Fruit fly (Drosophila melanogaster) whole organism, embryonic: ENCODE results near the gene Vav.

Experiments
- Atf3 ChIP-seq: fragments of 200-800 bp; sonication (Bioruptor generic); optimal IDR thresholded peaks from 3 replicates; lab custom pipeline; 2016; ENCODE audit warnings: missing biosample characterization, missing genetic modification characterization
- Awh ChIP-seq: fragments of 200-800 bp; sonication (Bioruptor generic); IDR thresholded peaks from 2 replicates; pipeline ENCODE4, ENCODE4 v1.3.6; 2022; ENCODE audit warnings: missing biosample characterization, missing genetic modification characterization
- Blimp-1 ChIP-seq: fragments of 200-800 bp; sonication (Bioruptor generic); optimal IDR thresholded peaks from 3 replicates; lab custom pipeline; 2018; ENCODE audit warnings: missing biosample characterization, missing genetic modification characterization, mild to moderate bottlenecking, moderate library complexity, missing genetic modification reagents
- CG10274 ChIP-seq: fragments of 200-800 bp; sonication (Bioruptor generic); optimal IDR thresholded peaks from 3 replicates; lab custom pipeline; 2017; ENCODE audit warnings: missing biosample characterization, mild to moderate bottlenecking, missing genetic modification characterization
- CG10959 ChIP-seq: fragments of 200-800 bp; sonication (Bioruptor generic); IDR thresholded peaks from 2 replicates; pipeline ENCODE4 v1.3.6; 2022; ENCODE audit warnings: missing biosample characterization, missing genetic modification characterization
- CG11723 ChIP-seq: fragments of 200-800 bp; sonication (Bioruptor generic); optimal IDR thresholded peaks from 2 replicates; lab custom pipeline; 2017; ENCODE audit warnings: missing biosample characterization, mild to moderate bottlenecking, missing genetic modification characterization
- CG14014 ChIP-seq: fragments of 200-800 bp; sonication (Bioruptor generic); IDR thresholded peaks from 2 replicates; pipeline ENCODE4 v1.3.6; 2022; ENCODE audit warnings: missing biosample characterization, missing genetic modification characterization
- CG16863 ChIP-seq: fragments of 200-800 bp; sonication (Bioruptor generic); optimal IDR thresholded peaks from 3 replicates; lab custom pipeline; 2016; ENCODE audit warnings: missing biosample characterization, missing genetic modification characterization
- CG17385 ChIP-seq: fragments of 200-800 bp; sonication (Bioruptor generic); optimal IDR thresholded peaks from 3 replicates; lab custom pipeline; 2018; ENCODE audit warnings: missing biosample characterization, mild to moderate bottlenecking, missing genetic modification characterization
- CG2889 ChIP-seq: fragments of 200-800 bp; sonication (Bioruptor generic); IDR thresholded peaks from 3 replicates; pipeline ENCODE4 v1.3.6; 2022; ENCODE audit warnings: missing biosample characterization, missing genetic modification characterization
- CG3163 ChIP-seq: fragments of 200-800 bp; sonication (Bioruptor generic); optimal IDR thresholded peaks from 3 replicates; lab custom pipeline; 2016; ENCODE audit warnings: missing biosample characterization, missing genetic modification characterization
- CG3995 ChIP-seq: fragments of 200-800 bp; sonication (Bioruptor generic); optimal IDR thresholded peaks from 3 replicates; lab custom pipeline; 2016; ENCODE audit warnings: missing biosample characterization, missing genetic modification characterization
- CG4707 ChIP-seq: fragments of 200-800 bp; sonication (Bioruptor generic); optimal IDR thresholded peaks from 2 replicates; lab custom pipeline; 2018; ENCODE audit warnings: missing biosample characterization, mild to moderate bottlenecking, missing genetic modification characterization, moderate library complexity
- CG4820 ChIP-seq: fragments of 200-800 bp; sonication (Bioruptor generic); optimal IDR thresholded peaks from 3 replicates; lab custom pipeline; 2016; ENCODE audit warnings: missing biosample characterization, missing genetic modification characterization
- CG7928 ChIP-seq: fragments of 200-800 bp; sonication (Bioruptor generic); optimal IDR thresholded peaks from 2 replicates; lab custom pipeline; 2017; ENCODE audit warnings: missing biosample characterization, mild to moderate bottlenecking, missing genetic modification characterization
- CG7987 ChIP-seq: fragments of 200-800 bp; sonication (Bioruptor generic); optimal IDR thresholded peaks from 2 replicates; lab custom pipeline; 2018; ENCODE audit warnings: missing biosample characterization, mild to moderate bottlenecking, missing genetic modification characterization, moderate library complexity
- CG8290 ChIP-seq, 3 experiments: fragments of 200-800 bp; sonication (Bioruptor generic); optimal IDR thresholded peaks; 2 replicates each; lab custom pipeline; 2016 to 2019; ENCODE audit warnings: missing biosample characterization in 3 of 3, missing genetic modification characterization in 3 of 3, mild to moderate bottlenecking in 2 of 3, moderate library complexity in 1 of 3
- D19A ChIP-seq: fragments of 200-800 bp; optimal IDR thresholded peaks from 3 replicates; lab custom pipeline; 2019; ENCODE audit warnings: missing biosample characterization, mild to moderate bottlenecking, missing genetic modification characterization, moderate library complexity
- Dfd ChIP-seq, 2 experiments: fragments of >200 bp; optimal IDR thresholded peaks; 2 replicates each; lab custom pipeline; 2017; ENCODE audit warnings: missing biosample characterization in 2 of 2, missing genetic modification characterization in 2 of 2
- HLH4C ChIP-seq: fragments of 200-800 bp; sonication (Bioruptor generic); IDR thresholded peaks from 3 replicates; pipeline ENCODE4 v1.3.6; 2022; ENCODE audit warnings: missing biosample characterization, missing genetic modification characterization; ENCODE audit not compliant: partially characterized antibody
- Med ChIP-seq: fragments of 200-800 bp; sonication (Bioruptor generic); peaks from one replicate; lab custom pipeline; 2016; ENCODE audit warnings: missing biosample characterization, missing genetic modification characterization, mild to moderate bottlenecking, inconsistent platforms, moderate library complexity
- Oli ChIP-seq: fragments of 200-800 bp; sonication (Bioruptor generic); optimal IDR thresholded peaks from 2 replicates; lab custom pipeline; 2018; ENCODE audit warnings: missing biosample characterization, mild to moderate bottlenecking, missing genetic modification characterization, moderate library complexity
- PHDP ChIP-seq: fragments of 200-800 bp; sonication (Bioruptor generic); optimal IDR thresholded peaks from 3 replicates; lab custom pipeline; 2018; ENCODE audit warnings: missing biosample characterization, mild to moderate bottlenecking, missing genetic modification characterization, moderate library complexity
- Poxn ChIP-seq: fragments of 200-800 bp; sonication (Bioruptor generic); IDR thresholded peaks from 2 replicates; pipeline ENCODE4 v1.3.6; 2022; ENCODE audit warnings: missing biosample characterization, missing genetic modification characterization
- Sry-δ ChIP-seq: fragments of 200-800 bp; sonication (Bioruptor generic); optimal IDR thresholded peaks from 2 replicates; lab custom pipeline; 2016; ENCODE audit warnings: missing biosample characterization, missing genetic modification characterization
- Xbp1 ChIP-seq: fragments of 200-800 bp; sonication (Bioruptor generic); optimal IDR thresholded peaks from 3 replicates; lab custom pipeline; 2016; ENCODE audit warnings: missing biosample characterization, mild to moderate bottlenecking, missing genetic modification characterization
- YL-1 ChIP-seq: fragments of 200-800 bp; sonication (Bioruptor generic); optimal IDR thresholded peaks from 3 replicates; lab custom pipeline; 2017; ENCODE audit warnings: missing biosample characterization, mild to moderate bottlenecking, missing genetic modification characterization
- ap ChIP-seq: fragments of 200-800 bp; sonication (Bioruptor generic); IDR thresholded peaks from 2 replicates; pipeline ENCODE4 v1.3.6; 2022; ENCODE audit warnings: missing biosample characterization, missing genetic modification characterization
- chinmo ChIP-seq: fragments of 200-800 bp; sonication (Bioruptor generic); IDR thresholded peaks from 4 replicates; pipeline ENCODE4 v1.3.6; 2022; ENCODE audit warnings: missing biosample characterization, missing genetic modification characterization; ENCODE audit not compliant: partially characterized antibody
- croc ChIP-seq: fragments of 200-800 bp; sonication (Bioruptor generic); conservative IDR thresholded peaks from 3 replicates; pipeline ENCODE4 v1.3.6; 2022; ENCODE audit warnings: missing biosample characterization, missing genetic modification characterization
- da ChIP-seq: fragments of 200-800 bp; sonication (Bioruptor generic); optimal IDR thresholded peaks from 2 replicates; lab custom pipeline; 2016; ENCODE audit warnings: missing biosample characterization, missing genetic modification characterization
- dmrt99B ChIP-seq: fragments of 200-800 bp; sonication (Bioruptor generic); optimal IDR thresholded peaks from 2 replicates; lab custom pipeline; 2018; ENCODE audit warnings: missing biosample characterization, mild to moderate bottlenecking, missing genetic modification characterization, moderate library complexity
- nau ChIP-seq: fragments of 200-800 bp; sonication (Bioruptor generic); optimal IDR thresholded peaks from 3 replicates; lab custom pipeline; 2017; ENCODE audit warnings: missing biosample characterization, mild to moderate bottlenecking, missing genetic modification characterization, missing genetic modification reagents
- nom ChIP-seq: fragments of 200-800 bp; sonication (Bioruptor generic); optimal IDR thresholded peaks from 2 replicates; lab custom pipeline; 2017; ENCODE audit warnings: missing biosample characterization, missing genetic modification characterization, mild to moderate bottlenecking, moderate library complexity, missing genetic modification reagents
- pfk ChIP-seq: fragments of 200-800 bp; sonication (Bioruptor generic); optimal IDR thresholded peaks from 2 replicates; lab custom pipeline; 2018; ENCODE audit warnings: missing biosample characterization, mild to moderate bottlenecking, missing genetic modification characterization, moderate library complexity
- sc ChIP-seq, 3 experiments: fragments of >200 bp in 2 of 3; fragments of 200-800 bp in 1 of 3; sonication (Bioruptor generic) in 1 of 3; optimal IDR thresholded peaks; 2 replicates in 2 of 3; 3 replicates in 1 of 3; lab custom pipeline; 2017; ENCODE audit warnings: mild to moderate bottlenecking in 1 of 3, missing biosample characterization in 1 of 3, missing genetic modification characterization in 1 of 3, missing genetic modification reagents in 1 of 3
- seq ChIP-seq: fragments of 200-800 bp; sonication (Bioruptor generic); IDR thresholded peaks from 2 replicates; pipeline ENCODE4 v1.3.6; 2022; ENCODE audit warnings: missing biosample characterization, missing genetic modification characterization
- shn ChIP-seq: fragments of 200-800 bp; sonication (Bioruptor generic); optimal IDR thresholded peaks from 3 replicates; lab custom pipeline; 2016; ENCODE audit warnings: missing biosample characterization, missing genetic modification characterization
- slou ChIP-seq: fragments of 200-800 bp; sonication (Bioruptor generic); optimal IDR thresholded peaks from 3 replicates; lab custom pipeline; 2016; ENCODE audit warnings: missing biosample characterization, missing genetic modification characterization
- sob ChIP-seq: fragments of 200-800 bp; sonication (Bioruptor generic); IDR thresholded peaks from 2 replicates; pipeline ENCODE4 v1.3.6; 2022; ENCODE audit warnings: missing biosample characterization, missing genetic modification characterization
- sqz ChIP-seq: fragments of 200-800 bp; sonication (Bioruptor generic); optimal IDR thresholded peaks from 3 replicates; lab custom pipeline; 2018; ENCODE audit warnings: missing biosample characterization, mild to moderate bottlenecking, missing genetic modification characterization
- stc ChIP-seq: fragments of 200-800 bp; sonication (Bioruptor generic); IDR thresholded peaks from 2 replicates; pipeline ENCODE4 v1.3.6; 2022; ENCODE audit warnings: missing biosample characterization, missing genetic modification characterization
- stwl ChIP-seq: fragments of 200-800 bp; sonication (Bioruptor generic); optimal IDR thresholded peaks from 3 replicates; lab custom pipeline; 2018; ENCODE audit warnings: missing biosample characterization, mild to moderate bottlenecking, missing genetic modification characterization, moderate library complexity
- sug ChIP-seq: fragments of 200-800 bp; optimal IDR thresholded peaks from 2 replicates; lab custom pipeline; 2019; ENCODE audit warnings: missing biosample characterization, mild to moderate bottlenecking, missing genetic modification characterization, moderate library complexity
- tna ChIP-seq: fragments of 200-800 bp; sonication (Bioruptor generic); IDR thresholded peaks from 2 replicates; pipeline ENCODE4 v1.3.6; 2022; ENCODE audit warnings: missing biosample characterization, missing genetic modification characterization; ENCODE audit not compliant: partially characterized antibody
- toy ChIP-seq: fragments of 200-800 bp; sonication (Bioruptor generic); IDR thresholded peaks from 2 replicates; pipeline ENCODE4 v1.3.6; 2022; ENCODE audit warnings: missing biosample characterization, missing genetic modification characterization
- tup ChIP-seq: fragments of 200-800 bp; sonication (Bioruptor generic); optimal IDR thresholded peaks from 2 replicates; lab custom pipeline; 2016; ENCODE audit warnings: missing biosample characterization, mild to moderate bottlenecking, missing genetic modification characterization, moderate library complexity

Gene Vav

dm6 chrX:19321820-19322708, 60.4 kb downstream of the Vav start, which contains the start of gene out (continued):
- TF ChIP-seq sug (tag; lab: Kevin White, UChicago) (peak; percentile 90), croc (GFP tag; lab: Robert Waterston, UW) (peak; percentile 94), Blimp-1 (peak; percentile 91), CG7987 (GFP tag; lab: Kevin White, UChicago) (peak; percentile 61), nom (GFP tag; lab: Kevin White, UChicago) (peak; percentile 85), CG16863 (GFP tag; lab: Kevin White, UChicago) (peak; percentile 78), HLH4C (GFP tag; lab: Robert Waterston, UW) (no peak), ap (GFP tag; lab: Robert Waterston, UW) (peak; percentile 89), pfk (GFP tag; lab: Kevin White, UChicago) (no peak), sc (optimal IDR thresholded peaks at IDR 0.05; lab: Kevin White, UChicago) (no peak), sc (GFP tag; optimal IDR thresholded peaks at IDR 0.05; lab: Kevin White, UChicago) (peak; percentile 94), da (GFP tag; lab: Kevin White, UChicago) (peak; percentile 53), Dfd (GFP tag; optimal IDR thresholded peaks at IDR 0.05; lab: Kevin White, UChicago) (no peak), Atf3 (GFP tag; lab: Kevin White, UChicago) (peak; percentile 75), slou (GFP tag; lab: Kevin White, UChicago) (peak; percentile 80), sob (GFP tag; lab: Robert Waterston, UW) (peak; percentile 92), sqz (peak; percentile 88), CG7928 (GFP tag; lab: Kevin White, UChicago) (peak; percentile 67), stwl (tag; lab: Kevin White, UChicago) (peak; percentile 40), Sry-δ (peak; percentile 30), chinmo (peak; percentile 89; the same call in 3 of the 4 replicates), toy (GFP tag; lab: Robert Waterston, UW) (peak; percentile 78), CG14014 (GFP tag; lab: Robert Waterston, UW) (peak; percentile 94), CG10959 (GFP tag; lab: Robert Waterston, UW) (peak; percentile 91), CG17385 (GFP tag; lab: Kevin White, UChicago) (peak; percentile 90), YL-1 (GFP tag; lab: Kevin White, UChicago) (peak; percentile 75), stc (GFP tag; lab: Robert Waterston, UW) (peak; percentile 93), tna (no peak), CG11723 (GFP tag; lab: Kevin White, UChicago) (peak; percentile 94), Oli (peak; percentile 95), CG4707 (GFP tag; lab: Kevin White, UChicago) (peak; percentile 81), seq (GFP tag; lab: Robert Waterston, UW) (peak; percentile 96), CG2889 (GFP tag; lab: Robert Waterston, UW) (peak; percentile 88), Xbp1 (GFP tag; lab: Kevin White, UChicago) (peak; percentile 95), CG4820 (peak; percentile 93), tup (peak; percentile 84), PHDP (tag; lab: Kevin White, UChicago) (peak; percentile 94), Poxn (GFP tag; lab: Robert Waterston, UW) (peak; percentile 67), dmrt99B (peak; percentile 94), nau (peak; percentile 83), CG3995 (peak; percentile 49), shn (GFP tag; lab: Kevin White, UChicago) (peak; percentile 76), CG8290 (GFP tag; optimal IDR thresholded peaks at IDR 0.05; lab: Kevin White, UChicago) (peak; percentile 71), CG8290 (tag; optimal IDR thresholded peaks at IDR 0.05; lab: Kevin White, UChicago) (peak; percentile 59 to 76), D19A (tag; lab: Kevin White, UChicago) (peak; percentile 90), CG10274 (peak; percentile 82), Awh (peak; percentile 94), CG3163 (GFP tag; lab: Kevin White, UChicago) (peak; percentile 69), Med (GFP tag; lab: Kevin White, UChicago) (peak; percentile 97)
